Worm (Caenorhabditis elegans) whole organism, L3 larva: ENCODE results near the gene C55A6.10.

Source experiments
- ama-1 ChIP-seq: fragments of 150-350 bp; optimal IDR thresholded peaks from 2 replicates; lab custom pipeline; 2018
- nhr-12 ChIP-seq: fragments of 150-350 bp; optimal IDR thresholded peaks from 2 replicates; lab custom pipeline; 2014; ENCODE audit warnings: missing biosample characterization, missing genetic modification characterization

- TF ChIP-seq nhr-12 = no peak
- TF ChIP-seq ama-1 = no peak
Measured at ce11 chrV:11485558-11485957, 19.6 kb upstream of the C55A6.10 start, which contains the start of gene srh-1.
